Worm (Caenorhabditis elegans) whole organism, young adult: ENCODE measurements around the gene mboa-2.

Source experiments
- B0336.3 ChIP-seq: fragments of 200-800 bp; sonication (Bioruptor generic); IDR thresholded peaks from 2 replicates; pipeline ENCODE4 v1.3.6; 2022; ENCODE audit warnings: missing genetic modification characterization, missing compliant biosample characterization
- C17E4.6 ChIP-seq: fragments of 200-800 bp; sonication (Bioruptor generic); IDR thresholded peaks from 2 replicates; pipeline ENCODE4 v1.3.6; 2022; ENCODE audit warnings: missing genetic modification reagents, missing genetic modification characterization, missing compliant biosample characterization
- F10E7.11 ChIP-seq: sonication (generic microtip); optimal IDR thresholded peaks from 2 replicates; lab custom pipeline; 2017; ENCODE audit warnings: mild to moderate bottlenecking, missing genetic modification characterization, moderate library complexity, missing compliant biosample characterization
- F23B12.7 ChIP-seq: sonication (generic microtip); optimal IDR thresholded peaks from 2 replicates; lab custom pipeline; 2017; ENCODE audit warnings: missing genetic modification characterization, mild to moderate bottlenecking, missing compliant biosample characterization, antibody characterized with exemption, moderate library complexity; ENCODE audit not compliant: insufficient read depth
- F37B4.10 ChIP-seq: fragments of 200-800 bp; sonication (Bioruptor generic); IDR thresholded peaks from 2 replicates; pipeline ENCODE4 v1.3.6; 2022; ENCODE audit warnings: missing genetic modification characterization, missing compliant biosample characterization
- F52B5.7 ChIP-seq: sonication (generic microtip); optimal IDR thresholded peaks from 2 replicates; lab custom pipeline; 2016; ENCODE audit warnings: mild to moderate bottlenecking, missing genetic modification characterization, missing compliant biosample characterization
- F55B11.4 ChIP-seq: sonication (generic microtip); optimal IDR thresholded peaks from 2 replicates; lab custom pipeline; 2016; ENCODE audit warnings: missing compliant biosample characterization, missing genetic modification characterization, borderline replicate concordance; ENCODE audit not compliant: insufficient read depth
- F57C9.4 ChIP-seq: sonication (generic microtip); optimal IDR thresholded peaks from 2 replicates; lab custom pipeline; 2017; ENCODE audit warnings: mild to moderate bottlenecking, missing genetic modification characterization, missing compliant biosample characterization
- Y53G8AR.9 ChIP-seq: fragments of 200-800 bp; sonication (Bioruptor generic); conservative IDR thresholded peaks from 2 replicates; pipeline ENCODE4 v1.3.6; 2022; ENCODE audit warnings: missing genetic modification reagents, missing genetic modification characterization, missing compliant biosample characterization
- Y56A3A.18 ChIP-seq: fragments of 200-800 bp; sonication (Bioruptor generic); IDR thresholded peaks from 2 replicates; pipeline ENCODE4 v1.3.6; 2022; ENCODE audit warnings: missing genetic modification reagents, missing genetic modification characterization, missing compliant biosample characterization
- ZK185.1 ChIP-seq: sonication (generic microtip); optimal IDR thresholded peaks from 2 replicates; lab custom pipeline; 2016; ENCODE audit warnings: mild to moderate bottlenecking, missing genetic modification characterization, missing compliant biosample characterization; ENCODE audit not compliant: poor library complexity, severe bottlenecking
- ama-1 ChIP-seq, 3 experiments: fragments of 150-350 bp in 1 of 3; sonication (generic microtip) in 2 of 3; optimal IDR thresholded peaks; 2 replicates each; lab custom pipeline; 2014 to 2018; ENCODE audit warnings: missing biosample characterization in 2 of 3, missing genetic modification characterization in 2 of 3, missing genetic modification reagents in 2 of 3
- aptf-2 ChIP-seq: fragments of 200-800 bp; sonication (Bioruptor generic); conservative IDR thresholded peaks from 2 replicates; pipeline ENCODE4 v1.3.6; 2022; ENCODE audit warnings: missing genetic modification reagents, missing genetic modification characterization, missing compliant biosample characterization
- aptf-3 ChIP-seq: fragments of 200-800 bp; sonication (Bioruptor generic); IDR thresholded peaks from 2 replicates; pipeline ENCODE4 v1.3.6; 2022; ENCODE audit warnings: missing genetic modification characterization, missing compliant biosample characterization
- athp-1 ChIP-seq: sonication (generic microtip); optimal IDR thresholded peaks from 2 replicates; lab custom pipeline; 2017; ENCODE audit warnings: mild to moderate bottlenecking, missing genetic modification characterization, missing compliant biosample characterization
- attf-3 ChIP-seq: fragments of 200-800 bp; sonication (Bioruptor generic); conservative IDR thresholded peaks from 2 replicates; pipeline ENCODE4 v1.3.6; 2022; ENCODE audit warnings: missing genetic modification reagents, missing genetic modification characterization, missing compliant biosample characterization
- bed-1 ChIP-seq: fragments of 200-800 bp; sonication (Bioruptor generic); IDR thresholded peaks from 2 replicates; pipeline ENCODE4 v1.3.6; 2022; ENCODE audit warnings: missing genetic modification reagents, missing genetic modification characterization, missing compliant biosample characterization
- ceh-100 ChIP-seq: fragments of 200-800 bp; sonication (Bioruptor generic); IDR thresholded peaks from 2 replicates; pipeline ENCODE4 v1.3.6; 2022; ENCODE audit warnings: missing genetic modification reagents, missing genetic modification characterization, missing compliant biosample characterization
- ceh-91 ChIP-seq: fragments of 200-800 bp; sonication (Bioruptor generic); IDR thresholded peaks from 2 replicates; pipeline ENCODE4 v1.3.6; 2022; ENCODE audit warnings: missing genetic modification reagents, missing genetic modification characterization, missing compliant biosample characterization
- dox-1 ChIP-seq: fragments of 200-800 bp; sonication (Bioruptor generic); IDR thresholded peaks from 2 replicates; pipeline ENCODE4 v1.3.6; 2022; ENCODE audit warnings: missing genetic modification reagents, missing genetic modification characterization, missing compliant biosample characterization
- dpff-1 ChIP-seq: sonication (generic microtip); optimal IDR thresholded peaks from 2 replicates; lab custom pipeline; 2017; ENCODE audit warnings: mild to moderate bottlenecking, missing genetic modification characterization, missing compliant biosample characterization
- egl-18 ChIP-seq: fragments of 200-800 bp; sonication (Bioruptor generic); IDR thresholded peaks from 2 replicates; pipeline ENCODE4 v1.3.6; 2022; ENCODE audit warnings: missing genetic modification reagents, missing genetic modification characterization, missing compliant biosample characterization
- ekl-4 ChIP-seq: fragments of 200-800 bp; sonication (Bioruptor generic); IDR thresholded peaks from 2 replicates; pipeline ENCODE4 v1.3.6; 2022; ENCODE audit warnings: missing genetic modification reagents, missing genetic modification characterization, missing compliant biosample characterization
- hmg-20 ChIP-seq: fragments of 200-800 bp; sonication (Bioruptor generic); IDR thresholded peaks from 2 replicates; pipeline ENCODE4 v1.3.6; 2022; ENCODE audit warnings: missing genetic modification reagents, missing genetic modification characterization, missing compliant biosample characterization
- hrde-1 ChIP-seq: sonication (generic microtip); optimal IDR thresholded peaks from 2 replicates; lab custom pipeline; 2016; ENCODE audit warnings: missing genetic modification characterization, mild to moderate bottlenecking, missing compliant biosample characterization, moderate library complexity, missing genotype, missing genetic modification reagents, borderline replicate concordance
- hsf-1 ChIP-seq: fragments of 200-800 bp; sonication (Bioruptor generic); IDR thresholded peaks from 2 replicates; pipeline ENCODE4 v1.3.6; 2022; ENCODE audit warnings: missing genetic modification reagents, missing genetic modification characterization, missing compliant biosample characterization
- lag-1 ChIP-seq: fragments of 200-800 bp; sonication (Bioruptor generic); IDR thresholded peaks from 2 replicates; pipeline ENCODE4 v1.3.6; 2022; ENCODE audit warnings: missing genetic modification reagents, missing genetic modification characterization, missing compliant biosample characterization
- let-607 ChIP-seq, 2 experiments: fragments of 200-800 bp in 1 of 2; sonication (Bioruptor generic) in 1 of 2; sonication (generic microtip) in 1 of 2; optimal IDR thresholded peaks; 2 replicates each; lab custom pipeline; 2016 to 2018; ENCODE audit warnings: mild to moderate bottlenecking in 2 of 2, missing compliant biosample characterization in 2 of 2, missing genetic modification characterization in 2 of 2, moderate library complexity in 2 of 2, missing genotype in 1 of 2
- lin-26 ChIP-seq: fragments of 200-800 bp; sonication (Bioruptor generic); IDR thresholded peaks from 2 replicates; pipeline ENCODE4 v1.3.6; 2022; ENCODE audit warnings: missing genetic modification reagents, missing genetic modification characterization, missing compliant biosample characterization
- lin-40 ChIP-seq: sonication (generic microtip); optimal IDR thresholded peaks from 2 replicates; lab custom pipeline; 2016; ENCODE audit warnings: missing genetic modification characterization, mild to moderate bottlenecking, missing compliant biosample characterization, missing genotype, missing genetic modification reagents
- lir-1 ChIP-seq: fragments of 200-800 bp; sonication (Bioruptor generic); conservative IDR thresholded peaks from 2 replicates; pipeline ENCODE4 v1.3.6; 2022; ENCODE audit warnings: missing genetic modification reagents, missing genetic modification characterization, missing compliant biosample characterization
- lsy-27 ChIP-seq: sonication (generic microtip); optimal IDR thresholded peaks from 2 replicates; lab custom pipeline; 2017; ENCODE audit warnings: missing genetic modification characterization, mild to moderate bottlenecking, missing compliant biosample characterization, antibody characterized with exemption, missing genotype, borderline replicate concordance; ENCODE audit not compliant: insufficient read depth
- madf-3 ChIP-seq: fragments of 200-800 bp; sonication (Bioruptor generic); IDR thresholded peaks from 2 replicates; pipeline ENCODE4 v1.3.6; 2022; ENCODE audit warnings: missing genetic modification reagents, missing genetic modification characterization, missing compliant biosample characterization
- madf-6 ChIP-seq: fragments of 200-800 bp; sonication (Bioruptor generic); IDR thresholded peaks from 2 replicates; pipeline ENCODE4 v1.3.6; 2022; ENCODE audit warnings: missing genetic modification reagents, missing genetic modification characterization, missing compliant biosample characterization
- madf-8 ChIP-seq: fragments of 200-800 bp; sonication (Bioruptor generic); conservative IDR thresholded peaks from 2 replicates; pipeline ENCODE4 v1.3.6; 2022; ENCODE audit warnings: missing genetic modification reagents, missing genetic modification characterization, missing compliant biosample characterization
- nfyb-1 ChIP-seq: fragments of 200-800 bp; sonication (Bioruptor generic); IDR thresholded peaks from 2 replicates; pipeline ENCODE4 v1.3.6; 2022; ENCODE audit warnings: missing genetic modification reagents, missing genetic modification characterization, missing compliant biosample characterization
- nhr-80 ChIP-seq: sonication (generic microtip); optimal IDR thresholded peaks from 2 replicates; lab custom pipeline; 2016; ENCODE audit warnings: missing genetic modification characterization, missing compliant biosample characterization
- pbrm-1 ChIP-seq: fragments of 200-800 bp; sonication (Bioruptor generic); IDR thresholded peaks from 2 replicates; pipeline ENCODE4 v1.3.6; 2022; ENCODE audit warnings: missing genetic modification reagents, missing genetic modification characterization, missing compliant biosample characterization
- repo-1 ChIP-seq: sonication (generic microtip); optimal IDR thresholded peaks from 2 replicates; lab custom pipeline; 2017; ENCODE audit warnings: mild to moderate bottlenecking, missing genetic modification characterization, missing compliant biosample characterization
- rpc-1 ChIP-seq, 2 experiments: fragments of 150-350 bp in 1 of 2; sonication (generic microtip) in 1 of 2; optimal IDR thresholded peaks; 2 replicates each; lab custom pipeline; 2014 to 2018; ENCODE audit warnings: missing biosample characterization in 1 of 2, missing genetic modification characterization in 1 of 2, missing genetic modification reagents in 1 of 2, missing genotype in 1 of 2
- snpc-3.4 ChIP-seq: sonication (generic microtip); optimal IDR thresholded peaks from 2 replicates; lab custom pipeline; 2017; ENCODE audit warnings: missing genetic modification characterization, mild to moderate bottlenecking, missing compliant biosample characterization, antibody characterized with exemption, moderate library complexity, missing genotype, missing genetic modification reagents
- somi-1 ChIP-seq: fragments of 200-800 bp; sonication (Bioruptor generic); optimal IDR thresholded peaks from 2 replicates; lab custom pipeline; 2018; ENCODE audit warnings: mild to moderate bottlenecking, missing genetic modification characterization, missing compliant biosample characterization
- tbp1 ChIP-seq: fragments of 200-800 bp; sonication (Bioruptor generic); optimal IDR thresholded peaks from 2 replicates; lab custom pipeline; 2018; ENCODE audit warnings: mild to moderate bottlenecking, missing genetic modification characterization, missing compliant biosample characterization
- ztf-25 ChIP-seq: fragments of 200-800 bp; sonication (Bioruptor generic); IDR thresholded peaks from 2 replicates; pipeline ENCODE4 v1.3.6; 2022; ENCODE audit warnings: missing genetic modification reagents, missing genetic modification characterization, missing compliant biosample characterization
- ztf-26 ChIP-seq: sonication (generic microtip); optimal IDR thresholded peaks from 2 replicates; lab custom pipeline; 2017; ENCODE audit warnings: missing genetic modification characterization, missing compliant biosample characterization
- ztf-6 ChIP-seq: fragments of 200-800 bp; sonication (Bioruptor generic); IDR thresholded peaks from 2 replicates; pipeline ENCODE4 v1.3.6; 2022; ENCODE audit warnings: missing genetic modification reagents, missing genetic modification characterization, missing compliant biosample characterization

The mboa-2 gene

ce11 chrV:11119294-11119755, 3.0 kb downstream of the mboa-2 start, which contains the start of gene scb-1:
Gene scb-1 (minus strand): TSS chrV:11119705.
- no peak for TF ChIP-seq tbp1
- TF ChIP-seq ztf-6 (GFP tag; lab: Robert Waterston, UW): no peak
- TF ChIP-seq Y53G8AR.9: peak; percentile 12
- no peak for TF ChIP-seq aptf-3
- no peak for TF ChIP-seq F55B11.4 (tag; lab: Kevin White, UChicago)
- peak; percentile 72 for TF ChIP-seq dpff-1
- peak; percentile 71 for TF ChIP-seq ama-1 (optimal IDR thresholded peaks at IDR 0.05; lab: Kevin White, UChicago)
- no peak for TF ChIP-seq ama-1 (GFP tag; optimal IDR thresholded peaks at IDR 0.05; lab: Kevin White, UChicago)
- no peak for TF ChIP-seq lir-1 (GFP tag; lab: Robert Waterston, UW)
- no peak for TF ChIP-seq rpc-1 (optimal IDR thresholded peaks at IDR 0.05; lab: Kevin White, UChicago)
- no peak for TF ChIP-seq rpc-1 (tag; optimal IDR thresholded peaks at IDR 0.05; lab: Kevin White, UChicago)
- TF ChIP-seq lsy-27 (tag; lab: Kevin White, UChicago): no peak
- no peak for TF ChIP-seq bed-1 (GFP tag; lab: Robert Waterston, UW)
- no peak for TF ChIP-seq ceh-91 (GFP tag; lab: Robert Waterston, UW)
- TF ChIP-seq pbrm-1: peak; percentile 8; the same call in 1 of the 2 replicates
- TF ChIP-seq hmg-20: no peak
- TF ChIP-seq ztf-25 (GFP tag; lab: Robert Waterston, UW): 0 out of 2 replicates have a peak, but pooled peaks have one; percentile 27
- no peak for TF ChIP-seq C17E4.6
- no peak for TF ChIP-seq egl-18
- TF ChIP-seq B0336.3 (GFP tag; lab: Robert Waterston, UW): peak; percentile 22; the same call in 1 of the 2 replicates
- TF ChIP-seq snpc-3.4 (tag; lab: Kevin White, UChicago): peak; percentile 16
- TF ChIP-seq madf-6 (GFP tag; lab: Robert Waterston, UW): no peak
- TF ChIP-seq F57C9.4 (tag; lab: Kevin White, UChicago): no peak
- no peak for TF ChIP-seq athp-1 (tag; lab: Kevin White, UChicago)
- 0 out of 2 replicates have a peak, but pooled peaks have one; percentile 18 for TF ChIP-seq nfyb-1 (GFP tag; lab: Robert Waterston, UW)
- TF ChIP-seq madf-3: 0 out of 2 replicates have a peak, but pooled peaks have one; percentile 48
- TF ChIP-seq let-607 (tag; optimal IDR thresholded peaks at IDR 0.05; lab: Kevin White, UChicago): peak in 1 of 2 experiments; percentile 25
- peak; percentile 42 for TF ChIP-seq ztf-26 (tag; lab: Kevin White, UChicago)

- no peak for TF ChIP-seq nhr-80 (tag; lab: Kevin White, UChicago)
- TF ChIP-seq Y56A3A.18 (GFP tag; lab: Robert Waterston, UW): no peak
- no peak for TF ChIP-seq F10E7.11 (tag; lab: Kevin White, UChicago)
- TF ChIP-seq ekl-4 (GFP tag; lab: Robert Waterston, UW): no peak
- TF ChIP-seq ZK185.1 (tag; lab: Kevin White, UChicago): no peak
- no peak for TF ChIP-seq madf-8 (GFP tag; lab: Robert Waterston, UW)
- no peak for TF ChIP-seq aptf-2 (GFP tag; lab: Robert Waterston, UW)
- no peak for TF ChIP-seq dpff-1
- no peak for TF ChIP-seq lin-26
- no peak for TF ChIP-seq F37B4.10
- no peak for TF ChIP-seq F52B5.7 (tag; lab: Kevin White, UChicago)
- peak; percentile 53 for TF ChIP-seq somi-1
- 0 out of 2 replicates have a peak, but pooled peaks have one; percentile 11 for TF ChIP-seq hsf-1 (GFP tag; lab: Robert Waterston, UW)
- TF ChIP-seq hrde-1 (tag; lab: Kevin White, UChicago): peak; percentile 41
- TF ChIP-seq lag-1 (GFP tag; lab: Robert Waterston, UW): no peak
- TF ChIP-seq repo-1: peak; percentile 20
- no peak for TF ChIP-seq dox-1
- peak; percentile 20 for TF ChIP-seq lin-40
- TF ChIP-seq ceh-100 (GFP tag; lab: Robert Waterston, UW): no peak
- no peak for TF ChIP-seq F23B12.7 (tag; lab: Kevin White, UChicago)
- no peak for TF ChIP-seq attf-3 (GFP tag; lab: Robert Waterston, UW)
- 0 out of 2 replicates have a peak, but pooled peaks have one; percentile 13 for TF ChIP-seq nfyb-1 (GFP tag; lab: Robert Waterston, UW)
Observed at ce11 chrV:11118179-11118725, 4.0 kb downstream of the mboa-2 start.
